Worm (Caenorhabditis elegans): Measurements from ENCODE around the gene idpc-2.

DNA sequence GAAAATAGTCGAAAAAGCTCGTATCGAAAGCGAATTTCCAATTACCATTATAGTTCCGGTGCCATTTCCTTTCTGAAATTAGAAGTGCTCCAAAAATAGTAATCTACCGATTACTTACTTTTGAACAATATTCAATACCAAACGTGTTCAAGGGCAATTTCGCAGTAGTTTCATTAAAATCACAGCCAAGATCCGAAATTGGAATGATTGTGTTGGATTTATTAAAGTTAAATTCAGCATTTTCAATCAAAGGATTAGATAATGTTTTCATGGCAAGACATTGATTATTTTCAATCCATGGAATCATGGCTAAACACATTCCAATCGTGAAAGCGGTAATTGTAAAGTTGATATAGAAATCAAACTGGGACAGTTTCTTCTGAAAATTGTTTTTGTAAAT is 11.7 kb upstream of the idpc-2 start:
- TF ChIP-seq egl-27 (tag; optimal IDR thresholded peaks at IDR 0.05): no peak
- no peak for TF ChIP-seq unc-55 (GFP tag; optimal IDR thresholded peaks at IDR 0.05)
- no peak for TF ChIP-seq ama-1 (optimal IDR thresholded peaks at IDR 0.05)
- no peak for TF ChIP-seq blmp-1 (tag; optimal IDR thresholded peaks at IDR 0.05; ENCODE audit: insufficient read depth)
- no peak for TF ChIP-seq ztf-11 (tag; optimal IDR thresholded peaks at IDR 0.05)
- TF ChIP-seq ZK546.5 (tag; optimal IDR thresholded peaks at IDR 0.05): no peak
- no peak for TF ChIP-seq C34F6.9 (tag; optimal IDR thresholded peaks at IDR 0.05)
- TF ChIP-seq zag-1 (tag; optimal IDR thresholded peaks at IDR 0.05): no peak
- no peak for TF ChIP-seq fos-1 (tag; optimal IDR thresholded peaks at IDR 0.05)
- TF ChIP-seq snpc-4 (tag; optimal IDR thresholded peaks at IDR 0.05): no peak
- TF ChIP-seq nhr-237 (tag; optimal IDR thresholded peaks at IDR 0.05): no peak
- TF ChIP-seq elt-1 (tag; optimal IDR thresholded peaks at IDR 0.05): no peak
